Worm (Caenorhabditis elegans) whole organism, L2 larva: Measurements from ENCODE around the gene puf-6.

Source experiments
- ceh-82 ChIP-seq: fragments of 150-350 bp; optimal IDR thresholded peaks from 2 replicates; lab custom pipeline; 2014; ENCODE audit warnings: missing biosample characterization, missing genetic modification characterization
- elt-3 ChIP-seq: sonication (generic microtip); optimal IDR thresholded peaks from 2 replicates; lab custom pipeline; 2017; ENCODE audit warnings: missing biosample characterization, missing genetic modification characterization
- fos-1 ChIP-seq: fragments of 150-350 bp; optimal IDR thresholded peaks from 2 replicates; lab custom pipeline; 2014; ENCODE audit warnings: missing biosample characterization, missing genetic modification characterization
- mdl-1 ChIP-seq, 2 experiments: fragments of 150-350 bp in 1 of 2; sonication (generic microtip) in 1 of 2; optimal IDR thresholded peaks; 2 replicates each; lab custom pipeline; 2017; ENCODE audit warnings: missing biosample characterization in 2 of 2, missing genetic modification characterization in 2 of 2
- nhr-77 ChIP-seq: fragments of 150-350 bp; optimal IDR thresholded peaks from 2 replicates; lab custom pipeline; 2014; ENCODE audit warnings: missing biosample characterization, missing genetic modification characterization
- ztf-4 ChIP-seq: fragments of 150-350 bp; optimal IDR thresholded peaks from 2 replicates; lab custom pipeline; 2014; ENCODE audit warnings: missing biosample characterization, missing genetic modification characterization

DNA sequence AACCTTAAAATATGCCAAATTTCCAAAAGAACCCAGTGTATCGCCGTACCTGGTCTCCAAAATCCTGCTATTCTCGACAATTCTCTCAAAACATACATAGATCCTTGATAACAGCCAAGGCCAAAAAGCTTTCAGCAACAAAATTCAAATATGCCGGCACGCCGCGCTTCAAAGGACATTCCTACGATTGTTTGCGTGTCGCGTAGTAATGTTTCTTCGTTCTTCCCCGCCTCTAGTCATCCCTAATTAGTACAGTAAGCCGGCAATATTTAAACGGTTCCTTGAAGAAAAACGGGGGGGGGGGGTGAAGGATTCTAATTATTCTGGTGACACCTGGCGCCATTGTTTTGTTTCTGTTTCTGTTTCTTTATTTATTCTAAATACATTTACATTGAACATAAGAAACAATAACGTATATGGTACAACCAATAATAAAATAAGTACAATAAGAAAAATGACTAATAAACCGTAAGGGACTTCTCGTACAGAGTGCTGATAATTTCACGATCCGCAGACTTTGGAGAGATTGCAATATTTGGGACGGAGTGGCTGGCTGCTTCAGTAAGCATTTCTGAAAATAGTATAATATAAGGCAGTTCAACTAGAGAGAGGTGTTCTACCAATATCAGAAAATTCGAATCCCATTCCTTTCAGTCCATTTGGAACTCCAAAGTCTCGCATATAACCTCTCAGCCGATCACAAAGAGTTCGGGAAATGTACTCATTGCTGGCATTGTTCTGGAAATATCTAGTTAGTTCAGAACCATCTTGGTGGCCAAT, 49.0 kb downstream of the puf-6 start:
- TF ChIP-seq elt-3 (tag; lab: Kevin White, UChicago): no peak
- TF ChIP-seq ztf-4 (tag; lab: Kevin White, UChicago): no peak
- no peak for TF ChIP-seq mdl-1 (tag; optimal IDR thresholded peaks at IDR 0.05; lab: Kevin White, UChicago)
- no peak for TF ChIP-seq fos-1 (tag; lab: Kevin White, UChicago)
- TF ChIP-seq nhr-77 (tag; lab: Kevin White, UChicago): no peak
- TF ChIP-seq ceh-82 (tag; lab: Kevin White, UChicago): no peak
